Worm (Caenorhabditis elegans) whole organism, midembryonic: ENCODE results near the gene rnst-2.

ENCODE experiments used
- T22C8.4 ChIP-seq: fragments of 200-800 bp; sonication (Bioruptor generic); IDR thresholded peaks from 2 replicates; pipeline ENCODE4 v1.3.6; 2022; ENCODE audit warnings: missing genetic modification characterization, missing compliant biosample characterization
- cog-1 ChIP-seq: sonication (generic microtip); optimal IDR thresholded peaks from 2 replicates; lab custom pipeline; 2016; ENCODE audit warnings: missing genetic modification characterization, missing compliant biosample characterization
- flt-1 ChIP-seq: fragments of 200-800 bp; sonication (Bioruptor generic); IDR thresholded peaks from 2 replicates; pipeline ENCODE4 v1.3.6; 2022; ENCODE audit warnings: missing genetic modification characterization, missing compliant biosample characterization
- klf-2 ChIP-seq: fragments of 200-800 bp; sonication (Bioruptor generic); conservative IDR thresholded peaks from 2 replicates; pipeline ENCODE4 v1.3.6; 2022; ENCODE audit warnings: missing genetic modification reagents, missing genetic modification characterization, missing compliant biosample characterization
- med-1 ChIP-seq: sonication (generic microtip); optimal IDR thresholded peaks from 2 replicates; lab custom pipeline; 2017; ENCODE audit warnings: missing genetic modification characterization, mild to moderate bottlenecking, missing compliant biosample characterization, antibody characterized with exemption, missing genetic modification reagents; ENCODE audit not compliant: insufficient read depth
- ref-1 ChIP-seq: fragments of 200-800 bp; sonication (Bioruptor generic); conservative IDR thresholded peaks from 2 replicates; pipeline ENCODE4 v1.3.6; 2022; ENCODE audit warnings: missing genetic modification reagents, missing genetic modification characterization, missing compliant biosample characterization
- tab-1 ChIP-seq: fragments of 200-800 bp; sonication (Bioruptor generic); IDR thresholded peaks from 2 replicates; pipeline ENCODE4 v1.3.6; 2022; ENCODE audit warnings: missing genetic modification characterization, missing compliant biosample characterization
- ztf-23 ChIP-seq: fragments of 200-800 bp; sonication (Bioruptor generic); IDR thresholded peaks from 2 replicates; pipeline ENCODE4 v1.3.6; 2022; ENCODE audit warnings: missing genetic modification reagents, missing genetic modification characterization, missing compliant biosample characterization
- ztf-29 ChIP-seq: fragments of 200-800 bp; sonication (Bioruptor generic); IDR thresholded peaks from 2 replicates; pipeline ENCODE4 v1.3.6; 2022; ENCODE audit warnings: missing genetic modification reagents, missing genetic modification characterization, missing compliant biosample characterization

The rnst-2 gene

ce11 chrV:1061295-1061694, at the start of gene rnst-2:
TSS of gene rnst-2 (plus strand) at chrV:1061595.
- TF ChIP-seq klf-2 (GFP tag; lab: Robert Waterston, UW) (no peak), flt-1 (no peak), ztf-29 (GFP tag; lab: Robert Waterston, UW) (no peak), ref-1 (GFP tag; lab: Robert Waterston, UW) (no peak), tab-1 (no peak), cog-1 (tag; lab: Kevin White, UChicago) (no peak), ztf-23 (GFP tag; lab: Robert Waterston, UW) (no peak), T22C8.4 (GFP tag; lab: Robert Waterston, UW) (no peak), med-1 (GFP tag; lab: Kevin White, UChicago) (no peak)

DNA sequence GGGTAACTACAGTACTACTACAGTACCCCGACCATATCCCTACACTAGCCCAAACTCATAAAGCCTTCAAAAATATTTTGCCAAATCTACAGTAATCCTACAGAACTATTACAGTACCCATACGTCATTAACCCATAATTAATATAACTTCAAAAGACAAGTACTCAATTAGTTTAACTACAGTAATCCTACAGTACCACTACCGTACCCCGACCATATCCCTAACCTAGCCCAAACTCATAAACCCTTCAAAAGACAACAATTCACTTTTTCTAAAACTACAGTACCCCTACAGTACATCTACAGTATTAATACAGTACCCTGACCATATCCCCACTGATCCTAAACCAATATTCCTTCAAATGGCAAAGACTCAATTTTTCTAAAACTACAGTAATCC, 47.8 kb upstream of the rnst-2 start:
- no peak for TF ChIP-seq ztf-23 (GFP tag; lab: Robert Waterston, UW)
- TF ChIP-seq ztf-29 (GFP tag; lab: Robert Waterston, UW), result no peak
- no peak for TF ChIP-seq cog-1 (tag; lab: Kevin White, UChicago)
- no peak for TF ChIP-seq klf-2 (GFP tag; lab: Robert Waterston, UW)
- no peak for TF ChIP-seq ref-1 (GFP tag; lab: Robert Waterston, UW)
- no peak for TF ChIP-seq tab-1
- no peak for TF ChIP-seq med-1 (GFP tag; lab: Kevin White, UChicago)
- TF ChIP-seq flt-1, result no peak
- no peak for TF ChIP-seq T22C8.4 (GFP tag; lab: Robert Waterston, UW)

DNA sequence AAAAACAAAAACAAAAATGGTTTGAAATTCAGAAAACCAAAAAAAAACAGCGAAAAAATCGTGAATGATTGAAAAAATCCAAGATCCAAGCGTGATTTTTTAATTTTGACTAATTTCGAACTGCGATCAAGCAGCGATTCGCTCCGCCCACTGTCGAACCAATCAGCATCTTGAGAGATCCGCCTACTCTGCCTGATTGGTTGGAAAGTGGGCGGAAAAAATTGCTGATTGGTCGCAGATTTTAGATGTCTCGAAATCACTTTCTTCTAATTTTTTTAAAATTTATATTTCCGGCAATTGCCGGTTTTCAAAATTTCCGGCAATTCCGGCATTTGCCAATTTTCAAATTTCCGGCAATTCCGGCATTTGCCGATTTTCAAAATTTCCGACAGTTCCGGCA, 46.2 kb upstream of the rnst-2 start:
- no peak for TF ChIP-seq cog-1 (tag; lab: Kevin White, UChicago)
- TF ChIP-seq ref-1 (GFP tag; lab: Robert Waterston, UW), result no peak

ce11 chrV:1017196-1017595, 44.2 kb upstream of the rnst-2 start:
- TF ChIP-seq ztf-29 (GFP tag; lab: Robert Waterston, UW), result no peak
- no peak for TF ChIP-seq flt-1
- no peak for TF ChIP-seq cog-1 (tag; lab: Kevin White, UChicago)
- no peak for TF ChIP-seq klf-2 (GFP tag; lab: Robert Waterston, UW)
- no peak for TF ChIP-seq med-1 (GFP tag; lab: Kevin White, UChicago)
- TF ChIP-seq tab-1, result no peak
- no peak for TF ChIP-seq ref-1 (GFP tag; lab: Robert Waterston, UW)
- TF ChIP-seq T22C8.4 (GFP tag; lab: Robert Waterston, UW), result no peak
- no peak for TF ChIP-seq ztf-23 (GFP tag; lab: Robert Waterston, UW)

ce11 chrV:1021456-1021855, 39.9 kb upstream of the rnst-2 start:
- TF ChIP-seq klf-2 (GFP tag; lab: Robert Waterston, UW) (no peak), ref-1 (GFP tag; lab: Robert Waterston, UW) (no peak), ztf-23 (GFP tag; lab: Robert Waterston, UW) (no peak), ztf-29 (GFP tag; lab: Robert Waterston, UW) (no peak), tab-1 (no peak), med-1 (GFP tag; lab: Kevin White, UChicago) (no peak), T22C8.4 (GFP tag; lab: Robert Waterston, UW) (no peak), flt-1 (no peak), cog-1 (tag; lab: Kevin White, UChicago) (no peak)

DNA sequence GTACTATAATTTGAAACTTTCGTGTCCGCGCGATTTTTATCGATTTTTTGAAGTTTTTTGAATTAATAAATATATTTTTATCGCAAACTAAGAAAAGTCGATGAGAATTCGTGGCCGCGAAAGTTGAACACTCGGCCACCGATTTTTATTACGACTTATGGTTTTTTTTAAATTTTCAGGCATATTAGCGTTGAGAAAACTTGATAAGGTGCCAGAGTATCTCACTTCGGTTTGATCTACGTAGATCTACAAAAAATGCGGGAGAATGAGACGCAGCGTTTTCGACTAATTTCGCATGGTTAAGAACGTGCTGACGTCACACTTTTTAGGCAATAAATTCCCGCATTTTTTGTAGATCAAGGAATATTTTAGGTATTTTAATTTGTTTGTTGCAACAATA, 38.0 kb upstream of the rnst-2 start, which contains the start of gene pei-2:
Gene pei-2 (minus strand): TSS at position 101 of the 400 bp plus-strand sequence.
- TF ChIP-seq flt-1 (no peak), T22C8.4 (GFP tag; lab: Robert Waterston, UW) (no peak), ztf-23 (GFP tag; lab: Robert Waterston, UW) (no peak), cog-1 (tag; lab: Kevin White, UChicago) (no peak), ref-1 (GFP tag; lab: Robert Waterston, UW) (no peak), med-1 (GFP tag; lab: Kevin White, UChicago) (no peak), klf-2 (GFP tag; lab: Robert Waterston, UW) (no peak), tab-1 (no peak)

- TF ChIP-seq cog-1 (tag; lab: Kevin White, UChicago) (no peak), ref-1 (GFP tag; lab: Robert Waterston, UW) (no peak), med-1 (GFP tag; lab: Kevin White, UChicago) (no peak), klf-2 (GFP tag; lab: Robert Waterston, UW) (no peak), ztf-29 (GFP tag; lab: Robert Waterston, UW) (no peak), tab-1 (no peak), flt-1 (no peak), ztf-23 (GFP tag; lab: Robert Waterston, UW) (no peak), T22C8.4 (GFP tag; lab: Robert Waterston, UW) (no peak)
Observed at ce11 chrV:1027044-1027443, 34.4 kb upstream of the rnst-2 start, which contains the start of gene R09A1.3. TSS of gene R09A1.3 (minus strand) at chrV:1027074.

DNA sequence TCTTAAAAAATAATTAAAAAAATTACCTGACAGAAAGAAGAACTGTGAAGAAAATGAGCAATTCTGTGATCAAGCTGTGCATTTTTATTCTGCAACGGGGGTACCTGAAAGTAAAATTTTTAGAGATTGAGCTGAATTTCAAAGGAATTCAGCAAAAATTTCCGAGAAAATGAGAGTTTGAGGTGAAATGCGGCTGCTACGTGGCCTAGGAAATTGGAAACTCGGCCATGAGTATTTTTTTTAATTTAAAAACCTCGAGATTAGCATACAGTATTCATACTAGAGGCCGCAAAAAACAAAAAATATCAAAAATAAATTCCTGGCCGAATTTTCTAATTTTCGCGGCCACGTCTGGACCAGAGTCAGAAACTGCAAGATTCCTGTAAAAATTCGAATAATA, 28.1 kb upstream of the rnst-2 start, which contains the start of gene flp-34:
Gene flp-34 (minus strand): TSS at position 101 of the 400 bp plus-strand sequence.
- no peak for TF ChIP-seq ztf-29 (GFP tag; lab: Robert Waterston, UW)
- TF ChIP-seq med-1 (GFP tag; lab: Kevin White, UChicago), result no peak
- TF ChIP-seq cog-1 (tag; lab: Kevin White, UChicago), result no peak
- TF ChIP-seq ztf-23 (GFP tag; lab: Robert Waterston, UW), result no peak

DNA sequence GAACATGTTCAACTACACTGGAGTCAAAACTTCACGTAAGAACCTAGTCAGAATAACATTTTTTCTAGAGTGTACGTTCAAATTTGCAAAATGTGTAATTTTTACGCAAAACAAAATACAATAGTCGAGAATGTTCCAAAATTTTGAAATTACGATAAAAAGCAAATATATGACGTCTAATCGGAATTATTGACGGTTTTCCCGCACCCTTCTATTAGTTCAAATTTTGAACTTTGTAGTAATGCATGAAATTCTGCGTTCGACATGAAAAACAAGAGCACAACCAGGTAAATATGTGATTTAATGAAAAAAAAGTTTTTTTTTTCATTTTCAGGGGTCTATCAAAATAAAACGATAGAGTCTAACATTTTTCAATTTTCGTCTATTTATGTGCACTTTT, 23.3 kb upstream of the rnst-2 start:
- no peak for TF ChIP-seq ref-1 (GFP tag; lab: Robert Waterston, UW)
- no peak for TF ChIP-seq klf-2 (GFP tag; lab: Robert Waterston, UW)
- no peak for TF ChIP-seq ztf-23 (GFP tag; lab: Robert Waterston, UW)
- TF ChIP-seq ztf-29 (GFP tag; lab: Robert Waterston, UW), result no peak

- TF ChIP-seq ref-1 (GFP tag; lab: Robert Waterston, UW) (no peak), ztf-29 (GFP tag; lab: Robert Waterston, UW) (no peak), ztf-23 (GFP tag; lab: Robert Waterston, UW) (no peak), T22C8.4 (GFP tag; lab: Robert Waterston, UW) (no peak), med-1 (GFP tag; lab: Kevin White, UChicago) (no peak), cog-1 (tag; lab: Kevin White, UChicago) (no peak), klf-2 (GFP tag; lab: Robert Waterston, UW) (no peak), flt-1 (no peak), tab-1 (no peak)
Observed at ce11 chrV:1047251-1047650, 14.1 kb upstream of the rnst-2 start.
